In genomic region chrX:994678-995077, ce11 we compare ENCODE assay signal across 2 worm cellular contexts.
A peak's percentile ranks its signal among the peaks of the same experiment; 100 is the strongest.
TF ChIP-seq lines count a peak whose summit lies in the region.

No protein-coding gene starts in this region.

TF ChIP-seq in whole organism, L1 larva, 84 proteins besides CTCF, POLR2A, EP300 and RAD21:
- TF ChIP-seq xbp-1 (tag; optimal IDR thresholded peaks at IDR 0.05; lab: Kevin White, UChicago) (no peak), ets-5 (GFP tag; IDR thresholded peaks at IDR 0.05; lab: Robert Waterston, UW) (no peak), swsn-7 (tag; optimal IDR thresholded peaks at IDR 0.05; lab: Kevin White, UChicago) (no peak), tbx-2 (tag; optimal IDR thresholded peaks at IDR 0.05; lab: Kevin White, UChicago) (no peak), Y116A8C.19 (tag; optimal IDR thresholded peaks at IDR 0.05; lab: Kevin White, UChicago; ENCODE audit: borderline replicate concordance) (no peak), elt-2 (tag; optimal IDR thresholded peaks at IDR 0.05; lab: Kevin White, UChicago) (no peak), blmp-1 (tag; optimal IDR thresholded peaks at IDR 0.05; lab: Kevin White, UChicago) (no peak), ceh-63 (GFP tag; optimal IDR thresholded peaks at IDR 0.05; lab: Kevin White, UChicago) (no peak), lin-15B (tag; optimal IDR thresholded peaks at IDR 0.05; lab: Kevin White, UChicago) (no peak), snpc-4 (tag; optimal IDR thresholded peaks at IDR 0.05; lab: Kevin White, UChicago) (no peak), ceh-90 (tag; optimal IDR thresholded peaks at IDR 0.05; lab: Kevin White, UChicago) (no peak), nhr-47 (tag; optimal IDR thresholded peaks at IDR 0.05; lab: Kevin White, UChicago) (peak; percentile 1), lir-3 (tag; optimal IDR thresholded peaks at IDR 0.05; lab: Kevin White, UChicago; ENCODE audit: poor library complexity) (no peak), unc-62 (GFP tag; optimal IDR thresholded peaks at IDR 0.05; lab: Kevin White, UChicago) (no peak), jun-1 (tag; optimal IDR thresholded peaks at IDR 0.05; lab: Kevin White, UChicago) (no peak), lin-39 (tag; optimal IDR thresholded peaks at IDR 0.05; lab: Kevin White, UChicago) (no peak), nhr-12 (tag; optimal IDR thresholded peaks at IDR 0.05; lab: Kevin White, UChicago) (no peak), hlh-4 (tag; optimal IDR thresholded peaks at IDR 0.05; lab: Kevin White, UChicago) (peak; percentile 68), ztf-11 (tag; optimal IDR thresholded peaks at IDR 0.05; lab: Kevin White, UChicago) (no peak), fkh-10 (GFP tag; optimal IDR thresholded peaks at IDR 0.05; lab: Kevin White, UChicago) (no peak), nhr-71 (tag; optimal IDR thresholded peaks at IDR 0.05; lab: Kevin White, UChicago) (peak; percentile 33), pqm-1 (tag; optimal IDR thresholded peaks at IDR 0.05; lab: Kevin White, UChicago) (no peak)

TF ChIP-seq in whole organism, L4 larva, 104 proteins besides CTCF, POLR2A, EP300 and RAD21:
- TF ChIP-seq vab-7 (GFP tag; IDR thresholded peaks at IDR 0.05; lab: Robert Waterston, UW), result no peak
- TF ChIP-seq skn-1 (tag; optimal IDR thresholded peaks at IDR 0.05; lab: Kevin White, UChicago), result no peak
- peak; percentile 77 for TF ChIP-seq aha-1 (tag; lab: Kevin White, UChicago)
- no peak for TF ChIP-seq duxl-1 (tag; optimal IDR thresholded peaks at IDR 0.05; lab: Kevin White, UChicago; ENCODE audit: poor library complexity)
- no peak for TF ChIP-seq php-3 (GFP tag; IDR thresholded peaks at IDR 0.05; lab: Robert Waterston, UW)
- no peak for TF ChIP-seq F10B5.3 (tag; optimal IDR thresholded peaks at IDR 0.05; lab: Kevin White, UChicago)
- peak in 1 of 2 experiments; percentile 23 for TF ChIP-seq unc-62 (GFP tag; optimal IDR thresholded peaks at IDR 0.05 in 1 of 2; lab: Kevin White, UChicago)
- no peak for TF ChIP-seq unc-62 (tag; optimal IDR thresholded peaks at IDR 0.05; lab: Kevin White, UChicago)
- TF ChIP-seq ceh-62 (tag; optimal IDR thresholded peaks at IDR 0.05; lab: Kevin White, UChicago), result no peak

Comparison
In these comparisons a context has a peak if more than half of its experiments do, and no peak if none do; other contexts are left out.
1. Of the 29 proteins assayed by ChIP-seq in both whole organism, L4 larva and whole organism, L1 larva: peak only in whole organism, L4 larva: aha-1; only in whole organism, L1 larva: none; in both: none; in neither: 27; mixed calls (peak in some experiments, not most) for 1.